Worm (Caenorhabditis elegans) whole organism, L4/young adult: ENCODE measurements around the gene C15H9.2.

ENCODE experiments used
- W03F9.2 ChIP-seq: fragments of 150-350 bp; optimal IDR thresholded peaks from 2 replicates; lab custom pipeline; 2014; ENCODE audit warnings: missing biosample characterization, missing genetic modification characterization
- him-1 ChIP-seq: sonication (generic microtip); optimal IDR thresholded peaks from 2 replicates; lab custom pipeline; 2016; ENCODE audit warnings: missing genotype, missing genetic modification reagents, missing genetic modification characterization, missing compliant biosample characterization

DNA sequence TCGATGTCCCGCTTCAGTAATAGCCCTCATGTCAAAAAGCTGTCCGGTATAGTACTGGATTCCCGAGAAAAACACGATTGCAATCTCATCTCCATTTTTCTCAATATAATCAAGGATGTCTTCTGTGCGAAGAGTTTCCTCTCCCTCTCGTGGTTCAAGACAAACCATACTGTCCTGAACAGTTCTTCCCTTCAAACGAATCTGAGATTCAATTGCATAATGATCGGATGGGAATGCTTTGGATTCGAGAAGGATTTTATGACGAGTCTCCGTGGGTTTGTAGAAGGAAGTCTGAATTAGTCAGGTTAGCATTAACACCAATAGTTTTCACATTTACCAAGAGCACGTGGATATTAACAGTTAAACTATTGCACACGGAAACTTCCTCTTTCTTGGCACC is 10.4 kb upstream of the C15H9.2 start:
- TF ChIP-seq W03F9.2 (tag; lab: Kevin White, UChicago) = no peak
- no peak for TF ChIP-seq him-1
